Fruit fly (Drosophila melanogaster): ENCODE data around the gene PyK.

dm6 chr3R:22341652-22342051 is 25.7 kb upstream of the PyK start:
- TF ChIP-seq kay (GFP tag; ENCODE audit: borderline replicate concordance) (no peak), toe (GFP tag; optimal IDR thresholded peaks at IDR 0.05) (no peak), ovo (GFP tag; optimal IDR thresholded peaks at IDR 0.05) (no peak), CG11617 (GFP tag; optimal IDR thresholded peaks at IDR 0.05) (no peak), cnc (optimal IDR thresholded peaks at IDR 0.05) (no peak), tj (GFP tag; optimal IDR thresholded peaks at IDR 0.05) (no peak), CG7045 (GFP tag; optimal IDR thresholded peaks at IDR 0.05) (no peak), CG5204 (GFP tag; optimal IDR thresholded peaks at IDR 0.05) (no peak), Crg-1 (GFP tag; optimal IDR thresholded peaks at IDR 0.05) (no peak), Hr96 (GFP tag; optimal IDR thresholded peaks at IDR 0.05) (no peak)
